Fruit fly (Drosophila melanogaster): ENCODE results near the gene btsz.
A peak's percentile ranks its signal among the peaks of the same experiment; 100 is the strongest.

dm6 chr3R:14817721-14818215 is 57.5 kb downstream of the btsz start:
- TF ChIP-seq Sox102F (GFP tag; optimal IDR thresholded peaks at IDR 0.05) (peak; percentile 38), fkh (GFP tag; optimal IDR thresholded peaks at IDR 0.05) (peak; percentile 51)

All from whole organism, prepupa.